Worm (Caenorhabditis elegans) whole organism, L4 larva: ENCODE measurements around the gene F38A1.8.
A peak's percentile ranks its signal among the peaks of the same experiment; 100 is the strongest.

ENCODE experiments used
- D1046.2 ChIP-seq: fragments of 200-800 bp; sonication (Bioruptor generic); IDR thresholded peaks from 2 replicates; pipeline ENCODE4 v1.3.6; 2022; ENCODE audit warnings: missing genetic modification characterization, missing compliant biosample characterization
- F10B5.3 ChIP-seq: sonication (generic microtip); optimal IDR thresholded peaks from 2 replicates; lab custom pipeline; 2016; ENCODE audit warnings: mild to moderate bottlenecking, missing genetic modification characterization, missing compliant biosample characterization
- F37D6.2 ChIP-seq: sonication (generic microtip); optimal IDR thresholded peaks from 2 replicates; lab custom pipeline; 2016; ENCODE audit warnings: mild to moderate bottlenecking, missing genetic modification characterization, missing compliant biosample characterization
- F49E8.2 ChIP-seq: sonication (generic microtip); optimal IDR thresholded peaks from 2 replicates; lab custom pipeline; 2016; ENCODE audit warnings: missing compliant biosample characterization, mild to moderate bottlenecking, missing genetic modification characterization, borderline replicate concordance
- T26A8.4 ChIP-seq: fragments of 200-800 bp; sonication (Bioruptor generic); IDR thresholded peaks from 2 replicates; pipeline ENCODE4 v1.3.6; 2022; ENCODE audit warnings: missing genetic modification characterization, missing compliant biosample characterization
- Y75B8A.6 ChIP-seq: fragments of 200-800 bp; sonication (Bioruptor generic); IDR thresholded peaks from 2 replicates; pipeline ENCODE4 v1.3.6; 2022; ENCODE audit warnings: missing genetic modification reagents, missing genetic modification characterization, missing compliant biosample characterization
- ZK546.5 ChIP-seq, 2 experiments: sonication (generic microtip); optimal IDR thresholded peaks; 2 replicates each; lab custom pipeline; 2017; ENCODE audit warnings: missing biosample characterization in 2 of 2, missing genetic modification characterization in 2 of 2
- arid-1 ChIP-seq: fragments of 200-800 bp; sonication (Bioruptor generic); conservative IDR thresholded peaks from 2 replicates; pipeline ENCODE4 v1.3.6; 2022; ENCODE audit warnings: missing genetic modification reagents, missing genetic modification characterization, missing compliant biosample characterization
- ceh-20 ChIP-seq: fragments of 200-800 bp; sonication (Bioruptor generic); IDR thresholded peaks from 2 replicates; pipeline ENCODE4 v1.3.6; 2022; ENCODE audit warnings: missing genetic modification reagents, missing genetic modification characterization, missing compliant biosample characterization
- ceh-32 ChIP-seq: sonication (generic microtip); optimal IDR thresholded peaks from 2 replicates; lab custom pipeline; 2016; ENCODE audit warnings: mild to moderate bottlenecking, missing genetic modification characterization, missing compliant biosample characterization; ENCODE audit not compliant: poor library complexity
- ctbp-1 ChIP-seq: fragments of 200-800 bp; sonication (Bioruptor generic); IDR thresholded peaks from 2 replicates; pipeline ENCODE4 v1.3.6; 2022; ENCODE audit warnings: missing genetic modification reagents, missing genetic modification characterization, missing compliant biosample characterization
- daf-16 ChIP-seq, 3 experiments: sonication (generic microtip); optimal IDR thresholded peaks; 2 replicates each; lab custom pipeline; 2016 to 2017; ENCODE audit warnings: missing genetic modification characterization in 3 of 3, missing genetic modification reagents in 3 of 3, mild to moderate bottlenecking in 2 of 3, missing compliant biosample characterization in 2 of 3, missing biosample characterization in 1 of 3, moderate library complexity in 1 of 3
- dpl-1 ChIP-seq: fragments of 150-350 bp; optimal IDR thresholded peaks from 2 replicates; lab custom pipeline; 2014; ENCODE audit warnings: missing biosample characterization, missing genetic modification reagents, missing genetic modification characterization
- egl-27 ChIP-seq: sonication (generic microtip); optimal IDR thresholded peaks from 3 replicates; lab custom pipeline; 2017; ENCODE audit warnings: missing biosample characterization, missing genetic modification reagents, missing genetic modification characterization
- fkh-10 ChIP-seq: fragments of 150-350 bp; optimal IDR thresholded peaks from 2 replicates; lab custom pipeline; 2014; ENCODE audit warnings: missing biosample characterization, missing genetic modification reagents, missing genetic modification characterization
- hlh-11 ChIP-seq: fragments of 200-800 bp; sonication (Bioruptor generic); optimal IDR thresholded peaks from 2 replicates; lab custom pipeline; 2018; ENCODE audit warnings: mild to moderate bottlenecking, missing genetic modification characterization, missing compliant biosample characterization
- hlh-30 ChIP-seq: sonication (generic microtip); optimal IDR thresholded peaks from 2 replicates; lab custom pipeline; 2017; ENCODE audit warnings: antibody characterized with exemption, mild to moderate bottlenecking, missing genetic modification characterization, missing compliant biosample characterization; ENCODE audit not compliant: insufficient read depth
- lim-7 ChIP-seq: fragments of 200-800 bp; sonication (Bioruptor generic); IDR thresholded peaks from 2 replicates; pipeline ENCODE4 v1.3.6; 2022; ENCODE audit warnings: missing genetic modification characterization, missing compliant biosample characterization
- lin-1 ChIP-seq: fragments of 200-800 bp; sonication (Bioruptor generic); IDR thresholded peaks from 2 replicates; pipeline ENCODE4 v1.3.6; 2022; ENCODE audit warnings: missing genetic modification reagents, missing genetic modification characterization, missing compliant biosample characterization
- lin-13 ChIP-seq: fragments of 150-350 bp; optimal IDR thresholded peaks from 2 replicates; lab custom pipeline; 2014; ENCODE audit warnings: missing biosample characterization, missing genetic modification reagents, missing genetic modification characterization
- lin-29 ChIP-seq: fragments of 200-800 bp; sonication (Bioruptor generic); IDR thresholded peaks from 2 replicates; pipeline ENCODE4 v1.3.6; 2022; ENCODE audit warnings: missing genetic modification reagents, missing genetic modification characterization, missing compliant biosample characterization
- lsy-2 ChIP-seq, 2 experiments: fragments of 150-350 bp in 1 of 2; sonication (generic microtip) in 1 of 2; optimal IDR thresholded peaks; 2 replicates each; lab custom pipeline; 2014 to 2017; ENCODE audit warnings: missing biosample characterization in 2 of 2, missing genetic modification characterization in 2 of 2
- mdt-29 ChIP-seq: fragments of 200-800 bp; sonication (Bioruptor generic); IDR thresholded peaks from 2 replicates; pipeline ENCODE4 v1.3.6; 2022; ENCODE audit warnings: missing genetic modification reagents, missing genetic modification characterization, missing compliant biosample characterization
- mep-1 ChIP-seq: fragments of 150-350 bp; sonication (generic microtip); optimal IDR thresholded peaks from 3 replicates; lab custom pipeline; 2014; ENCODE audit warnings: missing biosample characterization, missing genetic modification characterization
- mxl-3 ChIP-seq: fragments of 200-800 bp; sonication (Bioruptor generic); optimal IDR thresholded peaks from 2 replicates; lab custom pipeline; 2018; ENCODE audit warnings: mild to moderate bottlenecking, missing genetic modification characterization, missing compliant biosample characterization
- nhr-11 ChIP-seq: fragments of 150-350 bp; optimal IDR thresholded peaks from 2 replicates; lab custom pipeline; 2014; ENCODE audit warnings: missing biosample characterization, missing genetic modification characterization
- nhr-111 ChIP-seq: fragments of 200-800 bp; sonication (Bioruptor generic); optimal IDR thresholded peaks from 2 replicates; lab custom pipeline; 2018; ENCODE audit warnings: mild to moderate bottlenecking, missing genetic modification characterization, missing compliant biosample characterization
- nhr-28 ChIP-seq: fragments of 150-350 bp; optimal IDR thresholded peaks from 2 replicates; lab custom pipeline; 2014; ENCODE audit warnings: missing biosample characterization, missing genetic modification characterization
- nhr-42 ChIP-seq: fragments of 200-800 bp; sonication (Bioruptor generic); IDR thresholded peaks from 2 replicates; pipeline ENCODE4 v1.3.6; 2022; ENCODE audit warnings: missing genetic modification characterization, missing compliant biosample characterization
- php-3 ChIP-seq: fragments of 200-800 bp; sonication (Bioruptor generic); IDR thresholded peaks from 2 replicates; pipeline ENCODE4 v1.3.6; 2022; ENCODE audit warnings: missing genetic modification reagents, missing genetic modification characterization, missing compliant biosample characterization
- pqm-1 ChIP-seq: sonication (generic microtip); optimal IDR thresholded peaks from 2 replicates; lab custom pipeline; 2017; ENCODE audit warnings: missing biosample characterization, missing genetic modification characterization
- rbr-2 ChIP-seq: sonication (generic microtip); optimal IDR thresholded peaks from 2 replicates; lab custom pipeline; 2016; ENCODE audit warnings: missing genotype, missing genetic modification characterization, missing compliant biosample characterization
- set-16 ChIP-seq: fragments of 200-800 bp; sonication (Bioruptor generic); IDR thresholded peaks from 2 replicates; pipeline ENCODE4 v1.3.6; 2022; ENCODE audit warnings: missing genetic modification reagents, missing genetic modification characterization, missing compliant biosample characterization
- skn-1 ChIP-seq: fragments of 150-350 bp; optimal IDR thresholded peaks from 2 replicates; lab custom pipeline; 2014; ENCODE audit warnings: missing biosample characterization, missing genetic modification characterization
- snpc-4 ChIP-seq: fragments of 150-350 bp; optimal IDR thresholded peaks from 2 replicates; lab custom pipeline; 2014; ENCODE audit warnings: missing biosample characterization, missing genetic modification characterization
- unc-62 ChIP-seq, 3 experiments: fragments of 150-350 bp in 1 of 3; sonication (generic microtip); optimal IDR thresholded peaks in 2 of 3; peaks in 1 of 3; 1 replicate in 1 of 3; 2 replicates in 2 of 3; lab custom pipeline; 2014 to 2017; ENCODE audit warnings: missing biosample characterization in 3 of 3, missing genetic modification characterization in 3 of 3, missing genetic modification reagents in 3 of 3, missing genotype in 1 of 3
- zag-1 ChIP-seq: fragments of 150-350 bp; optimal IDR thresholded peaks from 2 replicates; lab custom pipeline; 2014; ENCODE audit warnings: missing biosample characterization, missing genetic modification characterization
- zip-11 ChIP-seq: fragments of 200-800 bp; sonication (Bioruptor generic); IDR thresholded peaks from 2 replicates; pipeline ENCODE4 v1.3.6; 2022; ENCODE audit warnings: missing genetic modification characterization, missing compliant biosample characterization

Gene F38A1.8

ce11 chrIV:1211902-1212301, 27.8 kb downstream of the F38A1.8 start (continued):
- TF ChIP-seq F10B5.3 (tag; lab: Kevin White, UChicago) (no peak), T26A8.4 (GFP tag; lab: Robert Waterston, UW) (no peak), mdt-29 (GFP tag; lab: Robert Waterston, UW) (no peak), ZK546.5 (tag; optimal IDR thresholded peaks at IDR 0.05; lab: Kevin White, UChicago) (no peak), dpl-1 (no peak), zip-11 (GFP tag; lab: Robert Waterston, UW) (no peak), lin-13 (GFP tag; lab: Kevin White, UChicago) (no peak), arid-1 (GFP tag; lab: Robert Waterston, UW) (no peak), zag-1 (tag; lab: Kevin White, UChicago) (no peak), F37D6.2 (tag; lab: Kevin White, UChicago) (no peak), lsy-2 (tag; optimal IDR thresholded peaks at IDR 0.05; lab: Kevin White, UChicago) (no peak), Y75B8A.6 (GFP tag; lab: Robert Waterston, UW) (no peak), hlh-30 (tag; lab: Kevin White, UChicago) (peak; percentile 16), rbr-2 (tag; lab: Kevin White, UChicago) (no peak), php-3 (GFP tag; lab: Robert Waterston, UW) (peak; percentile 40; the same call in 1 of the 2 replicates), fkh-10 (GFP tag; lab: Kevin White, UChicago) (no peak), lin-29 (no peak), ceh-20 (GFP tag; lab: Robert Waterston, UW) (no peak), pqm-1 (peak; percentile 44), D1046.2 (no peak), ceh-32 (no peak), nhr-42 (GFP tag; lab: Robert Waterston, UW) (0 out of 2 replicates have a peak, but pooled peaks have one; percentile 24), lin-1 (no peak), daf-16 (GFP tag; optimal IDR thresholded peaks at IDR 0.05; lab: Kevin White, UChicago) (no peak), daf-16 (tag; optimal IDR thresholded peaks at IDR 0.05; lab: Kevin White, UChicago) (peak; percentile 52), egl-27 (tag; lab: Kevin White, UChicago) (no peak), skn-1 (no peak), lim-7 (GFP tag; lab: Robert Waterston, UW) (0 out of 2 replicates have a peak, but pooled peaks have one; percentile 41), nhr-111 (GFP tag; lab: Kevin White, UChicago) (no peak), snpc-4 (no peak), set-16 (GFP tag; lab: Robert Waterston, UW) (peak; percentile 69), unc-62 (GFP tag; optimal IDR thresholded peaks at IDR 0.05 in 1 of 2; lab: Kevin White, UChicago) (no peak), unc-62 (tag; optimal IDR thresholded peaks at IDR 0.05; lab: Kevin White, UChicago) (no peak), hlh-11 (tag; lab: Kevin White, UChicago) (peak; percentile 65), ctbp-1 (GFP tag; lab: Robert Waterston, UW) (no peak)

ce11 chrIV:1209813-1210212, 29.8 kb downstream of the F38A1.8 start:
- peak; percentile 51 for TF ChIP-seq set-16 (GFP tag; lab: Robert Waterston, UW)
- no peak for TF ChIP-seq mep-1
- TF ChIP-seq nhr-11 (tag; lab: Kevin White, UChicago), result no peak
- TF ChIP-seq, all 104 proteins: peak for 1

ce11 chrIV:1209320-1209719, 30.3 kb downstream of the F38A1.8 start:
- TF ChIP-seq nhr-28 (tag; lab: Kevin White, UChicago) (peak; percentile 16), mxl-3 (GFP tag; lab: Kevin White, UChicago) (peak; percentile 60), F49E8.2 (tag; lab: Kevin White, UChicago) (no peak)
